Worm (Caenorhabditis elegans) whole organism, young adult: ENCODE data around the gene btb-6.

Source experiments
- B0035.1 ChIP-seq: sonication (generic microtip); optimal IDR thresholded peaks from 2 replicates; lab custom pipeline; 2016; ENCODE audit warnings: missing genetic modification characterization, mild to moderate bottlenecking, missing compliant biosample characterization, missing genotype, missing genetic modification reagents
- B0261.1 ChIP-seq: sonication (generic microtip); optimal IDR thresholded peaks from 2 replicates; lab custom pipeline; 2016; ENCODE audit warnings: mild to moderate bottlenecking, missing genetic modification characterization, moderate library complexity, missing compliant biosample characterization
- D2030.7 ChIP-seq: fragments of 200-800 bp; sonication (Bioruptor generic); IDR thresholded peaks from 2 replicates; pipeline ENCODE4 v1.3.6; 2022; ENCODE audit warnings: missing genetic modification reagents, missing genetic modification characterization, missing compliant biosample characterization
- F10E7.11 ChIP-seq: sonication (generic microtip); optimal IDR thresholded peaks from 2 replicates; lab custom pipeline; 2017; ENCODE audit warnings: mild to moderate bottlenecking, missing genetic modification characterization, moderate library complexity, missing compliant biosample characterization
- F49E8.2 ChIP-seq: sonication (generic microtip); optimal IDR thresholded peaks from 3 replicates; lab custom pipeline; 2017; ENCODE audit warnings: missing genetic modification characterization, mild to moderate bottlenecking, missing compliant biosample characterization, antibody characterized with exemption, moderate library complexity; ENCODE audit not compliant: insufficient read depth
- F57A8.1 ChIP-seq: fragments of 200-800 bp; sonication (Bioruptor generic); optimal IDR thresholded peaks from 2 replicates; lab custom pipeline; 2018; ENCODE audit warnings: mild to moderate bottlenecking, missing genetic modification characterization, moderate library complexity, missing compliant biosample characterization
- F57C9.4 ChIP-seq: sonication (generic microtip); optimal IDR thresholded peaks from 2 replicates; lab custom pipeline; 2017; ENCODE audit warnings: mild to moderate bottlenecking, missing genetic modification characterization, missing compliant biosample characterization
- K12H6.12 ChIP-seq: fragments of 200-800 bp; sonication (Bioruptor generic); optimal IDR thresholded peaks from 2 replicates; lab custom pipeline; 2018; ENCODE audit warnings: mild to moderate bottlenecking, missing genetic modification characterization, missing compliant biosample characterization
- Y53F4B.3 ChIP-seq: fragments of 200-800 bp; sonication (Bioruptor generic); IDR thresholded peaks from 2 replicates; pipeline ENCODE4 v1.3.6; 2022; ENCODE audit warnings: missing genetic modification reagents, missing genetic modification characterization, missing compliant biosample characterization
- Y56A3A.18 ChIP-seq: fragments of 200-800 bp; sonication (Bioruptor generic); IDR thresholded peaks from 2 replicates; pipeline ENCODE4 v1.3.6; 2022; ENCODE audit warnings: missing genetic modification reagents, missing genetic modification characterization, missing compliant biosample characterization
- Y67H2A.10 ChIP-seq: fragments of 200-800 bp; sonication (Bioruptor generic); conservative IDR thresholded peaks from 2 replicates; pipeline ENCODE4 v1.3.6; 2022; ENCODE audit warnings: missing genetic modification reagents, missing genetic modification characterization, missing compliant biosample characterization
- atf-7 ChIP-seq: sonication (generic microtip); optimal IDR thresholded peaks from 2 replicates; lab custom pipeline; 2017; ENCODE audit warnings: mild to moderate bottlenecking, missing genetic modification characterization, missing compliant biosample characterization
- attf-5 ChIP-seq: fragments of 200-800 bp; sonication (Bioruptor generic); optimal IDR thresholded peaks from 2 replicates; lab custom pipeline; 2018; ENCODE audit warnings: mild to moderate bottlenecking, missing genetic modification characterization, missing compliant biosample characterization
- bed-2 ChIP-seq: fragments of 200-800 bp; sonication (Bioruptor generic); IDR thresholded peaks from 2 replicates; pipeline ENCODE4 v1.3.6; 2022; ENCODE audit warnings: missing genetic modification reagents, missing genetic modification characterization, missing compliant biosample characterization
- cebp-2 ChIP-seq: fragments of 200-800 bp; sonication (Bioruptor generic); IDR thresholded peaks from 2 replicates; pipeline ENCODE4 v1.3.6; 2022; ENCODE audit warnings: missing genetic modification characterization, missing compliant biosample characterization
- ceh-79 ChIP-seq: sonication (generic microtip); optimal IDR thresholded peaks from 2 replicates; lab custom pipeline; 2017; ENCODE audit warnings: mild to moderate bottlenecking, missing genetic modification characterization, missing compliant biosample characterization
- ceh-91 ChIP-seq: fragments of 200-800 bp; sonication (Bioruptor generic); IDR thresholded peaks from 2 replicates; pipeline ENCODE4 v1.3.6; 2022; ENCODE audit warnings: missing genetic modification reagents, missing genetic modification characterization, missing compliant biosample characterization
- die-1 ChIP-seq: sonication (generic microtip); optimal IDR thresholded peaks from 2 replicates; lab custom pipeline; 2016; ENCODE audit warnings: missing genotype, mild to moderate bottlenecking, missing genetic modification characterization, missing compliant biosample characterization
- egl-18 ChIP-seq: fragments of 200-800 bp; sonication (Bioruptor generic); IDR thresholded peaks from 2 replicates; pipeline ENCODE4 v1.3.6; 2022; ENCODE audit warnings: missing genetic modification reagents, missing genetic modification characterization, missing compliant biosample characterization
- ekl-4 ChIP-seq: fragments of 200-800 bp; sonication (Bioruptor generic); IDR thresholded peaks from 2 replicates; pipeline ENCODE4 v1.3.6; 2022; ENCODE audit warnings: missing genetic modification reagents, missing genetic modification characterization, missing compliant biosample characterization
- ets-4 ChIP-seq: fragments of 200-800 bp; sonication (Bioruptor generic); optimal IDR thresholded peaks from 2 replicates; lab custom pipeline; 2018; ENCODE audit warnings: mild to moderate bottlenecking, missing genetic modification characterization, missing compliant biosample characterization
- him-1 ChIP-seq: sonication (generic microtip); optimal IDR thresholded peaks from 2 replicates; lab custom pipeline; 2016; ENCODE audit warnings: missing genotype, missing genetic modification reagents, missing genetic modification characterization, missing compliant biosample characterization
- let-526 ChIP-seq: fragments of 200-800 bp; sonication (Bioruptor generic); IDR thresholded peaks from 2 replicates; pipeline ENCODE4 v1.3.6; 2022; ENCODE audit warnings: missing genetic modification reagents, missing genetic modification characterization, missing compliant biosample characterization
- lsy-27 ChIP-seq: sonication (generic microtip); optimal IDR thresholded peaks from 2 replicates; lab custom pipeline; 2017; ENCODE audit warnings: missing genetic modification characterization, mild to moderate bottlenecking, missing compliant biosample characterization, antibody characterized with exemption, missing genotype, borderline replicate concordance; ENCODE audit not compliant: insufficient read depth
- madf-6 ChIP-seq: fragments of 200-800 bp; sonication (Bioruptor generic); IDR thresholded peaks from 2 replicates; pipeline ENCODE4 v1.3.6; 2022; ENCODE audit warnings: missing genetic modification reagents, missing genetic modification characterization, missing compliant biosample characterization
- mes-4 ChIP-seq: sonication (generic microtip); optimal IDR thresholded peaks from 2 replicates; lab custom pipeline; 2016; ENCODE audit warnings: missing genotype, missing genetic modification characterization, missing compliant biosample characterization
- mxl-1 ChIP-seq: sonication (generic microtip); optimal IDR thresholded peaks from 2 replicates; lab custom pipeline; 2016; ENCODE audit warnings: missing genetic modification characterization, missing compliant biosample characterization
- nfyb-1 ChIP-seq: fragments of 200-800 bp; sonication (Bioruptor generic); IDR thresholded peaks from 2 replicates; pipeline ENCODE4 v1.3.6; 2022; ENCODE audit warnings: missing genetic modification reagents, missing genetic modification characterization, missing compliant biosample characterization
- nhr-120 ChIP-seq: fragments of 200-800 bp; sonication (Bioruptor generic); IDR thresholded peaks from 2 replicates; pipeline ENCODE4 v1.3.6; 2022; ENCODE audit warnings: missing genetic modification characterization, missing compliant biosample characterization
- nhr-80 ChIP-seq: sonication (generic microtip); optimal IDR thresholded peaks from 2 replicates; lab custom pipeline; 2016; ENCODE audit warnings: missing genetic modification characterization, missing compliant biosample characterization
- nhr-90 ChIP-seq: sonication (generic microtip); optimal IDR thresholded peaks from 2 replicates; lab custom pipeline; 2016; ENCODE audit warnings: missing genotype, mild to moderate bottlenecking, missing genetic modification characterization, missing compliant biosample characterization
- snpc-1.1 ChIP-seq: sonication (generic microtip); optimal IDR thresholded peaks from 2 replicates; lab custom pipeline; 2017; ENCODE audit warnings: missing genetic modification characterization, mild to moderate bottlenecking, missing compliant biosample characterization, antibody characterized with exemption, moderate library complexity, missing genotype, missing genetic modification reagents; ENCODE audit not compliant: insufficient read depth
- snpc-1.3 ChIP-seq: sonication (generic microtip); optimal IDR thresholded peaks from 2 replicates; lab custom pipeline; 2017; ENCODE audit warnings: missing genetic modification characterization, mild to moderate bottlenecking, missing compliant biosample characterization, antibody characterized with exemption, moderate library complexity, missing genotype, missing genetic modification reagents; ENCODE audit not compliant: insufficient read depth
- somi-1 ChIP-seq: fragments of 200-800 bp; sonication (Bioruptor generic); optimal IDR thresholded peaks from 2 replicates; lab custom pipeline; 2018; ENCODE audit warnings: mild to moderate bottlenecking, missing genetic modification characterization, missing compliant biosample characterization
- xnd-1 ChIP-seq: sonication (generic microtip); optimal IDR thresholded peaks from 2 replicates; lab custom pipeline; 2016; ENCODE audit warnings: missing genotype, missing genetic modification reagents, missing genetic modification characterization, missing compliant biosample characterization
- zfh-2 ChIP-seq: fragments of 200-800 bp; sonication (Bioruptor generic); conservative IDR thresholded peaks from 2 replicates; pipeline ENCODE4 v1.3.6; 2022; ENCODE audit warnings: missing genetic modification reagents, missing genetic modification characterization, missing compliant biosample characterization
- ztf-22 ChIP-seq: fragments of 200-800 bp; sonication (Bioruptor generic); optimal IDR thresholded peaks from 2 replicates; lab custom pipeline; 2018; ENCODE audit warnings: mild to moderate bottlenecking, missing genetic modification characterization, moderate library complexity, missing compliant biosample characterization

btb-6 gene

ce11 chrII:1670985-1671384 is 44.1 kb upstream of the btb-6 start:
- TF ChIP-seq ztf-22 (GFP tag; lab: Kevin White, UChicago) (no peak), zfh-2 (GFP tag; lab: Robert Waterston, UW) (0 out of 2 replicates have a peak, but pooled peaks have one; percentile 33), him-1 (no peak), cebp-2 (GFP tag; lab: Robert Waterston, UW) (no peak)

ce11 chrII:1672673-1673072 is 42.4 kb upstream of the btb-6 start:
- TF ChIP-seq nfyb-1 (GFP tag; lab: Robert Waterston, UW) (no peak), F10E7.11 (tag; lab: Kevin White, UChicago) (no peak), zfh-2 (GFP tag; lab: Robert Waterston, UW) (peak; percentile 29; the same call in 1 of the 2 replicates), Y53F4B.3 (GFP tag; lab: Robert Waterston, UW) (no peak)

ce11 chrII:1676088-1676487 is 39.0 kb upstream of the btb-6 start, which contains the start of gene fbxb-17:
fbxb-17 (plus strand) TSS chrII:1676388.
- TF ChIP-seq F57C9.4 (tag; lab: Kevin White, UChicago) (no peak), ceh-79 (tag; lab: Kevin White, UChicago) (no peak), ets-4 (GFP tag; lab: Kevin White, UChicago) (no peak), K12H6.12 (tag; lab: Kevin White, UChicago) (no peak), snpc-1.3 (tag; lab: Kevin White, UChicago) (no peak), Y56A3A.18 (GFP tag; lab: Robert Waterston, UW) (no peak), lsy-27 (tag; lab: Kevin White, UChicago) (no peak), ceh-91 (GFP tag; lab: Robert Waterston, UW) (no peak), bed-2 (GFP tag; lab: Robert Waterston, UW) (no peak), nhr-80 (no peak), atf-7 (tag; lab: Kevin White, UChicago) (no peak), egl-18 (GFP tag; lab: Robert Waterston, UW) (no peak), him-1 (no peak), xnd-1 (tag; lab: Kevin White, UChicago) (no peak)

- no peak for TF ChIP-seq F49E8.2 (tag; lab: Kevin White, UChicago)
- TF ChIP-seq mes-4 (tag; lab: Kevin White, UChicago), result no peak
- no peak for TF ChIP-seq somi-1 (GFP tag; lab: Kevin White, UChicago)
- no peak for TF ChIP-seq D2030.7 (GFP tag; lab: Robert Waterston, UW)
- no peak for TF ChIP-seq ceh-91 (GFP tag; lab: Robert Waterston, UW)
- TF ChIP-seq F57A8.1 (GFP tag; lab: Kevin White, UChicago), result no peak
- no peak for TF ChIP-seq nhr-120 (GFP tag; lab: Robert Waterston, UW)
- no peak for TF ChIP-seq let-526
- no peak for TF ChIP-seq snpc-1.1 (tag; lab: Kevin White, UChicago)
- TF ChIP-seq B0035.1 (tag; lab: Kevin White, UChicago), result no peak
- no peak for TF ChIP-seq attf-5 (GFP tag; lab: Kevin White, UChicago)
- TF ChIP-seq mxl-1 (tag; lab: Kevin White, UChicago), result no peak
- no peak for TF ChIP-seq ekl-4
- no peak for TF ChIP-seq madf-6
- TF ChIP-seq zfh-2 (GFP tag; lab: Robert Waterston, UW), result no peak
- TF ChIP-seq Y67H2A.10, result no peak
- no peak for TF ChIP-seq xnd-1 (tag; lab: Kevin White, UChicago)
- TF ChIP-seq B0261.1 (tag; lab: Kevin White, UChicago), result no peak
- TF ChIP-seq nhr-90 (tag; lab: Kevin White, UChicago), result no peak
- TF ChIP-seq die-1 (tag; lab: Kevin White, UChicago), result no peak
Observed at ce11 chrII:1679081-1679480, 36.0 kb upstream of the btb-6 start, which contains the start of gene irld-36. irld-36 (plus strand) TSS chrII:1679381.
